Fruit fly (Drosophila melanogaster): ENCODE data around the gene Desat2.

Gene Desat2

dm6 chr3R:12442601-12443533, 6.8 kb downstream of the Desat2 start (continued):
- peak; percentile 50 for TF ChIP-seq topi (GFP tag; optimal IDR thresholded peaks at IDR 0.05)
- TF ChIP-seq Eip93F (GFP tag; optimal IDR thresholded peaks at IDR 0.05): no peak
- peak; percentile 12 for TF ChIP-seq dac (GFP tag; optimal IDR thresholded peaks at IDR 0.05)
- peak; percentile 63 for TF ChIP-seq Met (GFP tag; optimal IDR thresholded peaks at IDR 0.05)
- peak; percentile 48 for TF ChIP-seq net (GFP tag; optimal IDR thresholded peaks at IDR 0.05)
- peak; percentile 42 for TF ChIP-seq CG6854 (GFP tag; optimal IDR thresholded peaks at IDR 0.05)
- TF ChIP-seq CG3032 (tag; optimal IDR thresholded peaks at IDR 0.05): peak; percentile 29
- TF ChIP-seq CG9139 (GFP tag; optimal IDR thresholded peaks at IDR 0.05): no peak
- peak; percentile 45 for TF ChIP-seq CG10631 (GFP tag; optimal IDR thresholded peaks at IDR 0.05)
- TF ChIP-seq Sox15 (GFP tag; optimal IDR thresholded peaks at IDR 0.05): no peak
- TF ChIP-seq svp (GFP tag): peak; percentile 67
- TF ChIP-seq CG8119 (GFP tag; IDR thresholded peaks at IDR 0.05): peak; percentile 39; the same call in 2 of the 3 replicates
- peak; percentile 68 for TF ChIP-seq CG15336 (GFP tag; IDR thresholded peaks at IDR 0.05)
- no peak for TF ChIP-seq spab (GFP tag; optimal IDR thresholded peaks at IDR 0.05)
- TF ChIP-seq Lpt (GFP tag; optimal IDR thresholded peaks at IDR 0.05): peak; percentile 33
- TF ChIP-seq fd85E (GFP tag; optimal IDR thresholded peaks at IDR 0.05): no peak
- peak; percentile 35 for TF ChIP-seq acj6 (GFP tag; optimal IDR thresholded peaks at IDR 0.05)
- peak; percentile 58 for TF ChIP-seq Ets96B (tag; optimal IDR thresholded peaks at IDR 0.05)
- TF ChIP-seq CG6808 (GFP tag; optimal IDR thresholded peaks at IDR 0.05): peak; percentile 41
- peak; percentile 67 for TF ChIP-seq Hr4 (GFP tag; optimal IDR thresholded peaks at IDR 0.05)
- TF ChIP-seq cyc (GFP tag; optimal IDR thresholded peaks at IDR 0.05): peak; percentile 14
- TF ChIP-seq Eip78C (GFP tag): peak; percentile 94
- TF ChIP-seq salr (GFP tag; optimal IDR thresholded peaks at IDR 0.05): peak in 1 of 2 experiments; percentile 57
- TF ChIP-seq Eip75B (GFP tag; optimal IDR thresholded peaks at IDR 0.05): peak; percentile 51
- peak; percentile 5 for TF ChIP-seq Ets21C (GFP tag; optimal IDR thresholded peaks at IDR 0.05)
- TF ChIP-seq vri (GFP tag; optimal IDR thresholded peaks at IDR 0.05): peak; percentile 64
- peak; percentile 42 for TF ChIP-seq CG34406 (GFP tag; optimal IDR thresholded peaks at IDR 0.05)
- peak; percentile 65 for TF ChIP-seq CG32006 (GFP tag; optimal IDR thresholded peaks at IDR 0.05)
- no peak for TF ChIP-seq Blimp-1 (GFP tag; optimal IDR thresholded peaks at IDR 0.05)
- peak; percentile 11 for TF ChIP-seq CG11762 (GFP tag; optimal IDR thresholded peaks at IDR 0.05; ENCODE audit: insufficient read depth)
- peak; percentile 88 for TF ChIP-seq dsx (GFP tag; optimal IDR thresholded peaks at IDR 0.05; ENCODE audit: poor library complexity, severe bottlenecking)

DNA sequence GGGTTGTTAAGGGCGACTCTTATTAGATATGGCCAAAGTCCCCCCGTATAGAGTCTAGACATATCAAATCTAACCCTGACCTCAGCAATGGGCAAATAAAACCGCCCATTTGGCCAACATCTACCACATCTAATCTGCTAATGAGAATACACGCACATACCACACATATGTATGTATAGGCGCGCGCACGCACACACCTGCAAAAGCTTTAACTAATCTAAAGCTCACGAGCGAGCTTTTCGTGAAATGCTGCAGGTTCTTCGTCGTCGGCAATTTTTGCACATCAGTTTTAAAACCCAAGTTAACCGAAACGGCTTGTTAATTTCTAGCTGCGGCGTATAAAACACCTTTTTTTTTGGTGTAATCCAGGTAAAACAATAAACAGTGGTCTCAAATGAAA, 7.7 kb downstream of the Desat2 start:
- TF ChIP-seq CG3919 (GFP tag; optimal IDR thresholded peaks at IDR 0.05): no peak
- TF ChIP-seq CG8119 (GFP tag; IDR thresholded peaks at IDR 0.05): no peak
- no peak for TF ChIP-seq CG11902 (GFP tag; optimal IDR thresholded peaks at IDR 0.05)
- TF ChIP-seq CG6276 (GFP tag; optimal IDR thresholded peaks at IDR 0.05): no peak
- no peak for TF ChIP-seq Sox14 (GFP tag; optimal IDR thresholded peaks at IDR 0.05)
- TF ChIP-seq dsx (GFP tag; optimal IDR thresholded peaks at IDR 0.05; ENCODE audit: poor library complexity, severe bottlenecking): no peak
- no peak for TF ChIP-seq CG16779 (tag; optimal IDR thresholded peaks at IDR 0.05)
- no peak for TF ChIP-seq CG4318 (GFP tag; optimal IDR thresholded peaks at IDR 0.05)
- TF ChIP-seq Gug (GFP tag; IDR thresholded peaks at IDR 0.05): no peak
- TF ChIP-seq Sox102F (GFP tag; optimal IDR thresholded peaks at IDR 0.05): no peak
- TF ChIP-seq Sox15 (GFP tag; optimal IDR thresholded peaks at IDR 0.05): no peak
- no peak for TF ChIP-seq CG7368 (GFP tag; optimal IDR thresholded peaks at IDR 0.05)
- TF ChIP-seq Ets96B (tag; optimal IDR thresholded peaks at IDR 0.05): no peak
- TF ChIP-seq CG8632 (GFP tag; optimal IDR thresholded peaks at IDR 0.05): no peak
- no peak for TF ChIP-seq cyc (GFP tag; optimal IDR thresholded peaks at IDR 0.05)
